Worm (Caenorhabditis elegans): ENCODE data around the gene C35D10.8.

ce11 chrIII:4905405-4905804, 50.4 kb downstream of the C35D10.8 start, which contains the start of gene F26F4.8:
- TF ChIP-seq ham-2 (GFP tag; optimal IDR thresholded peaks at IDR 0.05) = no peak
- no peak for TF ChIP-seq lsy-2 (tag; optimal IDR thresholded peaks at IDR 0.05)
- TF ChIP-seq blmp-1 (tag; optimal IDR thresholded peaks at IDR 0.05) = no peak
- TF ChIP-seq mab-5 (tag; optimal IDR thresholded peaks at IDR 0.05) = no peak
- TF ChIP-seq elt-3 (tag; optimal IDR thresholded peaks at IDR 0.05) = no peak
- TF ChIP-seq elt-1 (tag; optimal IDR thresholded peaks at IDR 0.05; ENCODE audit: borderline replicate concordance, insufficient read depth) = no peak
- TF ChIP-seq nhr-76 (tag; optimal IDR thresholded peaks at IDR 0.05) = no peak
- TF ChIP-seq nhr-237 (tag; optimal IDR thresholded peaks at IDR 0.05) = no peak
- peak; percentile 26 for TF ChIP-seq sptf-1 (tag; optimal IDR thresholded peaks at IDR 0.05)
- no peak for TF ChIP-seq ceh-39 (tag; optimal IDR thresholded peaks at IDR 0.05)
- TF ChIP-seq unc-62 (GFP tag; optimal IDR thresholded peaks at IDR 0.05) = no peak
- TF ChIP-seq ztf-11 (tag; optimal IDR thresholded peaks at IDR 0.05) = no peak

All from whole organism, mixed stage, embryonic.